Worm (Caenorhabditis elegans) whole organism, young adult: ENCODE measurements around the gene glb-23.

Experiments
- F23B12.7 ChIP-seq: sonication (generic microtip); optimal IDR thresholded peaks from 2 replicates; lab custom pipeline; 2017; ENCODE audit warnings: missing genetic modification characterization, mild to moderate bottlenecking, missing compliant biosample characterization, antibody characterized with exemption, moderate library complexity; ENCODE audit not compliant: insufficient read depth
- F33H1.4 ChIP-seq: fragments of 200-800 bp; sonication (Bioruptor generic); IDR thresholded peaks from 2 replicates; pipeline ENCODE4 v1.3.6; 2022; ENCODE audit warnings: missing genetic modification reagents, missing genetic modification characterization, missing compliant biosample characterization
- F37B4.10 ChIP-seq: fragments of 200-800 bp; sonication (Bioruptor generic); IDR thresholded peaks from 2 replicates; pipeline ENCODE4 v1.3.6; 2022; ENCODE audit warnings: missing genetic modification characterization, missing compliant biosample characterization
- F49E8.2 ChIP-seq: sonication (generic microtip); optimal IDR thresholded peaks from 3 replicates; lab custom pipeline; 2017; ENCODE audit warnings: missing genetic modification characterization, mild to moderate bottlenecking, missing compliant biosample characterization, antibody characterized with exemption, moderate library complexity; ENCODE audit not compliant: insufficient read depth
- T26A5.8 ChIP-seq: sonication (generic microtip); optimal IDR thresholded peaks from 2 replicates; lab custom pipeline; 2016; ENCODE audit warnings: missing genetic modification characterization, missing compliant biosample characterization
- Y53G8AR.9 ChIP-seq: fragments of 200-800 bp; sonication (Bioruptor generic); conservative IDR thresholded peaks from 2 replicates; pipeline ENCODE4 v1.3.6; 2022; ENCODE audit warnings: missing genetic modification reagents, missing genetic modification characterization, missing compliant biosample characterization
- Y95B8A.8 ChIP-seq: fragments of 200-800 bp; sonication (Bioruptor generic); IDR thresholded peaks from 2 replicates; pipeline ENCODE4 v1.3.6; 2022; ENCODE audit warnings: missing genetic modification reagents, missing genetic modification characterization, missing compliant biosample characterization
- ZK185.1 ChIP-seq: sonication (generic microtip); optimal IDR thresholded peaks from 2 replicates; lab custom pipeline; 2016; ENCODE audit warnings: mild to moderate bottlenecking, missing genetic modification characterization, missing compliant biosample characterization; ENCODE audit not compliant: poor library complexity, severe bottlenecking
- ama-1 ChIP-seq, 3 experiments: fragments of 150-350 bp in 1 of 3; sonication (generic microtip) in 2 of 3; optimal IDR thresholded peaks; 2 replicates each; lab custom pipeline; 2014 to 2018; ENCODE audit warnings: missing biosample characterization in 2 of 3, missing genetic modification characterization in 2 of 3, missing genetic modification reagents in 2 of 3
- athp-1 ChIP-seq: sonication (generic microtip); optimal IDR thresholded peaks from 2 replicates; lab custom pipeline; 2017; ENCODE audit warnings: mild to moderate bottlenecking, missing genetic modification characterization, missing compliant biosample characterization
- attf-3 ChIP-seq: fragments of 200-800 bp; sonication (Bioruptor generic); conservative IDR thresholded peaks from 2 replicates; pipeline ENCODE4 v1.3.6; 2022; ENCODE audit warnings: missing genetic modification reagents, missing genetic modification characterization, missing compliant biosample characterization
- attf-5 ChIP-seq: fragments of 200-800 bp; sonication (Bioruptor generic); optimal IDR thresholded peaks from 2 replicates; lab custom pipeline; 2018; ENCODE audit warnings: mild to moderate bottlenecking, missing genetic modification characterization, missing compliant biosample characterization
- bed-2 ChIP-seq: fragments of 200-800 bp; sonication (Bioruptor generic); IDR thresholded peaks from 2 replicates; pipeline ENCODE4 v1.3.6; 2022; ENCODE audit warnings: missing genetic modification reagents, missing genetic modification characterization, missing compliant biosample characterization
- cebp-2 ChIP-seq: fragments of 200-800 bp; sonication (Bioruptor generic); IDR thresholded peaks from 2 replicates; pipeline ENCODE4 v1.3.6; 2022; ENCODE audit warnings: missing genetic modification characterization, missing compliant biosample characterization
- ceh-100 ChIP-seq: fragments of 200-800 bp; sonication (Bioruptor generic); IDR thresholded peaks from 2 replicates; pipeline ENCODE4 v1.3.6; 2022; ENCODE audit warnings: missing genetic modification reagents, missing genetic modification characterization, missing compliant biosample characterization
- chd-7 ChIP-seq: sonication (generic microtip); optimal IDR thresholded peaks from 2 replicates; lab custom pipeline; 2016; ENCODE audit warnings: mild to moderate bottlenecking, missing genetic modification characterization, moderate library complexity, missing compliant biosample characterization
- dpff-1 ChIP-seq: sonication (generic microtip); optimal IDR thresholded peaks from 2 replicates; lab custom pipeline; 2017; ENCODE audit warnings: mild to moderate bottlenecking, missing genetic modification characterization, missing compliant biosample characterization
- dpl-1 ChIP-seq: fragments of 150-350 bp; optimal IDR thresholded peaks from 2 replicates; lab custom pipeline; 2014; ENCODE audit warnings: missing biosample characterization, missing genetic modification reagents, missing genetic modification characterization
- egl-44 ChIP-seq: fragments of 200-800 bp; sonication (Bioruptor generic); IDR thresholded peaks from 2 replicates; pipeline ENCODE4 v1.3.6; 2022; ENCODE audit warnings: missing genetic modification reagents, missing genetic modification characterization, missing compliant biosample characterization
- egrh-3 ChIP-seq: fragments of 200-800 bp; sonication (Bioruptor generic); IDR thresholded peaks from 2 replicates; pipeline ENCODE4 v1.3.6; 2022; ENCODE audit warnings: missing genetic modification reagents, missing genetic modification characterization, missing compliant biosample characterization
- ets-4 ChIP-seq: fragments of 200-800 bp; sonication (Bioruptor generic); optimal IDR thresholded peaks from 2 replicates; lab custom pipeline; 2018; ENCODE audit warnings: mild to moderate bottlenecking, missing genetic modification characterization, missing compliant biosample characterization
- hlh-26 ChIP-seq: fragments of 200-800 bp; sonication (Bioruptor generic); conservative IDR thresholded peaks from 2 replicates; pipeline ENCODE4 v1.3.6; 2022; ENCODE audit warnings: missing genetic modification reagents, missing genetic modification characterization, missing compliant biosample characterization
- hmg-20 ChIP-seq: fragments of 200-800 bp; sonication (Bioruptor generic); IDR thresholded peaks from 2 replicates; pipeline ENCODE4 v1.3.6; 2022; ENCODE audit warnings: missing genetic modification reagents, missing genetic modification characterization, missing compliant biosample characterization
- hrde-1 ChIP-seq: sonication (generic microtip); optimal IDR thresholded peaks from 2 replicates; lab custom pipeline; 2016; ENCODE audit warnings: missing genetic modification characterization, mild to moderate bottlenecking, missing compliant biosample characterization, moderate library complexity, missing genotype, missing genetic modification reagents, borderline replicate concordance
- let-526 ChIP-seq: fragments of 200-800 bp; sonication (Bioruptor generic); IDR thresholded peaks from 2 replicates; pipeline ENCODE4 v1.3.6; 2022; ENCODE audit warnings: missing genetic modification reagents, missing genetic modification characterization, missing compliant biosample characterization
- let-607 ChIP-seq, 2 experiments: fragments of 200-800 bp in 1 of 2; sonication (Bioruptor generic) in 1 of 2; sonication (generic microtip) in 1 of 2; optimal IDR thresholded peaks; 2 replicates each; lab custom pipeline; 2016 to 2018; ENCODE audit warnings: mild to moderate bottlenecking in 2 of 2, missing compliant biosample characterization in 2 of 2, missing genetic modification characterization in 2 of 2, moderate library complexity in 2 of 2, missing genotype in 1 of 2
- lin-26 ChIP-seq: fragments of 200-800 bp; sonication (Bioruptor generic); IDR thresholded peaks from 2 replicates; pipeline ENCODE4 v1.3.6; 2022; ENCODE audit warnings: missing genetic modification reagents, missing genetic modification characterization, missing compliant biosample characterization
- lin-40 ChIP-seq: sonication (generic microtip); optimal IDR thresholded peaks from 2 replicates; lab custom pipeline; 2016; ENCODE audit warnings: missing genetic modification characterization, mild to moderate bottlenecking, missing compliant biosample characterization, missing genotype, missing genetic modification reagents
- lin-54 ChIP-seq: fragments of 200-800 bp; sonication (Bioruptor generic); optimal IDR thresholded peaks from 2 replicates; lab custom pipeline; 2018; ENCODE audit warnings: mild to moderate bottlenecking, missing genetic modification characterization, missing compliant biosample characterization
- madf-3 ChIP-seq: fragments of 200-800 bp; sonication (Bioruptor generic); IDR thresholded peaks from 2 replicates; pipeline ENCODE4 v1.3.6; 2022; ENCODE audit warnings: missing genetic modification reagents, missing genetic modification characterization, missing compliant biosample characterization
- mel-28 ChIP-seq: sonication (generic microtip); optimal IDR thresholded peaks from 2 replicates; lab custom pipeline; 2016; ENCODE audit warnings: borderline replicate concordance, mild to moderate bottlenecking, missing genetic modification characterization, missing compliant biosample characterization
- mes-4 ChIP-seq: sonication (generic microtip); optimal IDR thresholded peaks from 2 replicates; lab custom pipeline; 2016; ENCODE audit warnings: missing genotype, missing genetic modification characterization, missing compliant biosample characterization
- nfya-2 ChIP-seq: fragments of 200-800 bp; sonication (Bioruptor generic); IDR thresholded peaks from 2 replicates; pipeline ENCODE4 v1.3.6; 2022; ENCODE audit warnings: missing genetic modification reagents, missing genetic modification characterization, missing compliant biosample characterization
- nhr-90 ChIP-seq: sonication (generic microtip); optimal IDR thresholded peaks from 2 replicates; lab custom pipeline; 2016; ENCODE audit warnings: missing genotype, mild to moderate bottlenecking, missing genetic modification characterization, missing compliant biosample characterization
- rcor-1 ChIP-seq: fragments of 200-800 bp; sonication (Bioruptor generic); IDR thresholded peaks from 2 replicates; pipeline ENCODE4 v1.3.6; 2022; ENCODE audit warnings: missing genetic modification reagents, missing genetic modification characterization, missing compliant biosample characterization
- rpc-1 ChIP-seq, 2 experiments: fragments of 150-350 bp in 1 of 2; sonication (generic microtip) in 1 of 2; optimal IDR thresholded peaks; 2 replicates each; lab custom pipeline; 2014 to 2018; ENCODE audit warnings: missing biosample characterization in 1 of 2, missing genetic modification characterization in 1 of 2, missing genetic modification reagents in 1 of 2, missing genotype in 1 of 2
- sdz-38 ChIP-seq: sonication (generic microtip); optimal IDR thresholded peaks from 2 replicates; lab custom pipeline; 2016; ENCODE audit warnings: missing genotype, missing genetic modification characterization, missing compliant biosample characterization
- snpc-1.1 ChIP-seq: sonication (generic microtip); optimal IDR thresholded peaks from 2 replicates; lab custom pipeline; 2017; ENCODE audit warnings: missing genetic modification characterization, mild to moderate bottlenecking, missing compliant biosample characterization, antibody characterized with exemption, moderate library complexity, missing genotype, missing genetic modification reagents; ENCODE audit not compliant: insufficient read depth
- tbp1 ChIP-seq: fragments of 200-800 bp; sonication (Bioruptor generic); optimal IDR thresholded peaks from 2 replicates; lab custom pipeline; 2018; ENCODE audit warnings: mild to moderate bottlenecking, missing genetic modification characterization, missing compliant biosample characterization
- unc-62 ChIP-seq: fragments of 150-350 bp; optimal IDR thresholded peaks from 2 replicates; lab custom pipeline; 2014; ENCODE audit warnings: missing biosample characterization, missing genetic modification reagents, missing genetic modification characterization
- zim-3 ChIP-seq: sonication (generic microtip); optimal IDR thresholded peaks from 2 replicates; lab custom pipeline; 2017; ENCODE audit warnings: mild to moderate bottlenecking, missing genetic modification characterization, moderate library complexity, missing compliant biosample characterization
- ztf-22 ChIP-seq: fragments of 200-800 bp; sonication (Bioruptor generic); optimal IDR thresholded peaks from 2 replicates; lab custom pipeline; 2018; ENCODE audit warnings: mild to moderate bottlenecking, missing genetic modification characterization, moderate library complexity, missing compliant biosample characterization
- ztf-25 ChIP-seq: fragments of 200-800 bp; sonication (Bioruptor generic); IDR thresholded peaks from 2 replicates; pipeline ENCODE4 v1.3.6; 2022; ENCODE audit warnings: missing genetic modification reagents, missing genetic modification characterization, missing compliant biosample characterization
- ztf-26 ChIP-seq: sonication (generic microtip); optimal IDR thresholded peaks from 2 replicates; lab custom pipeline; 2017; ENCODE audit warnings: missing genetic modification characterization, missing compliant biosample characterization
- ztf-6 ChIP-seq: fragments of 200-800 bp; sonication (Bioruptor generic); IDR thresholded peaks from 2 replicates; pipeline ENCODE4 v1.3.6; 2022; ENCODE audit warnings: missing genetic modification reagents, missing genetic modification characterization, missing compliant biosample characterization

Gene glb-23

ce11 chrIV:7203696-7204095 is 15.6 kb downstream of the glb-23 start, which contains the start of gene R13A1.3:
Gene R13A1.3 (plus strand): TSS chrIV:7203996.
- no peak for TF ChIP-seq bed-2 (GFP tag; lab: Robert Waterston, UW)
- TF ChIP-seq hrde-1 (tag; lab: Kevin White, UChicago), result no peak
- TF ChIP-seq tbp1 (GFP tag; lab: Kevin White, UChicago), result no peak
- no peak for TF ChIP-seq cebp-2
- TF ChIP-seq ztf-22 (GFP tag; lab: Kevin White, UChicago), result no peak
- no peak for TF ChIP-seq lin-40
- TF ChIP-seq zim-3 (tag; lab: Kevin White, UChicago), result no peak
- TF ChIP-seq T26A5.8 (tag; lab: Kevin White, UChicago), result no peak
- TF ChIP-seq ztf-6 (GFP tag; lab: Robert Waterston, UW), result no peak
- TF ChIP-seq dpff-1 (tag; lab: Kevin White, UChicago), result no peak
- no peak for TF ChIP-seq egl-44 (GFP tag; lab: Robert Waterston, UW)
- TF ChIP-seq attf-5 (GFP tag; lab: Kevin White, UChicago), result no peak
- TF ChIP-seq ets-4 (GFP tag; lab: Kevin White, UChicago), result no peak
- TF ChIP-seq lin-54 (GFP tag; lab: Kevin White, UChicago), result no peak
- TF ChIP-seq hlh-26 (GFP tag; lab: Robert Waterston, UW), result no peak
- no peak for TF ChIP-seq Y53G8AR.9
- TF ChIP-seq nfya-2, result no peak
- TF ChIP-seq rcor-1 (GFP tag; lab: Robert Waterston, UW), result no peak
- TF ChIP-seq ztf-25 (GFP tag; lab: Robert Waterston, UW), result no peak
- no peak for TF ChIP-seq mes-4 (tag; lab: Kevin White, UChicago)

- TF ChIP-seq unc-62 (GFP tag; lab: Kevin White, UChicago) (no peak), chd-7 (tag; lab: Kevin White, UChicago) (no peak), nhr-90 (tag; lab: Kevin White, UChicago) (no peak), sdz-38 (tag; lab: Kevin White, UChicago) (no peak), egrh-3 (GFP tag; lab: Robert Waterston, UW) (no peak), madf-3 (GFP tag; lab: Robert Waterston, UW) (no peak), Y95B8A.8 (GFP tag; lab: Robert Waterston, UW) (no peak), lin-40 (no peak), mes-4 (tag; lab: Kevin White, UChicago) (no peak), lin-26 (GFP tag; lab: Robert Waterston, UW) (no peak), hmg-20 (GFP tag; lab: Robert Waterston, UW) (no peak), rpc-1 (optimal IDR thresholded peaks at IDR 0.05; lab: Kevin White, UChicago) (no peak), rpc-1 (tag; optimal IDR thresholded peaks at IDR 0.05; lab: Kevin White, UChicago) (no peak), cebp-2 (no peak), F37B4.10 (no peak), dpff-1 (tag; lab: Kevin White, UChicago) (no peak), ama-1 (optimal IDR thresholded peaks at IDR 0.05; lab: Kevin White, UChicago) (no peak), ama-1 (GFP tag; optimal IDR thresholded peaks at IDR 0.05; lab: Kevin White, UChicago) (no peak)
These were observed 22.4 kb downstream of the glb-23 start, which contains the start of gene unc-8 for ce11 chrIV:7196853-7197252. Gene unc-8 (plus strand): TSS chrIV:7197153.

ce11 chrIV:7195734-7196133 is 23.6 kb downstream of the glb-23 start, which contains the start of gene best-16:
Gene best-16 (minus strand): TSS chrIV:7195834.
- TF ChIP-seq let-526 (no peak), ztf-26 (tag; lab: Kevin White, UChicago) (no peak), madf-3 (GFP tag; lab: Robert Waterston, UW) (no peak), athp-1 (tag; lab: Kevin White, UChicago) (no peak), mel-28 (no peak), F33H1.4 (GFP tag; lab: Robert Waterston, UW) (no peak), snpc-1.1 (tag; lab: Kevin White, UChicago) (no peak), rpc-1 (optimal IDR thresholded peaks at IDR 0.05; lab: Kevin White, UChicago) (no peak), rpc-1 (tag; optimal IDR thresholded peaks at IDR 0.05; lab: Kevin White, UChicago) (no peak), ZK185.1 (no peak), attf-3 (no peak), hmg-20 (GFP tag; lab: Robert Waterston, UW) (no peak), let-607 (tag; optimal IDR thresholded peaks at IDR 0.05; lab: Kevin White, UChicago) (no peak), dpl-1 (no peak), F49E8.2 (tag; lab: Kevin White, UChicago) (no peak), F23B12.7 (tag; lab: Kevin White, UChicago) (no peak), ceh-100 (GFP tag; lab: Robert Waterston, UW) (no peak)
